Fruit fly (Drosophila melanogaster) whole organism, pupa: ENCODE results near the gene CG31559.

Source experiments
- CG10348 ChIP-seq: fragments of 200-800 bp; sonication (Bioruptor generic); IDR thresholded peaks from 2 replicates; pipeline ENCODE4 v1.3.6; 2022; ENCODE audit warnings: missing biosample characterization, missing genetic modification characterization
- CG12605 ChIP-seq: fragments of 200-800 bp; sonication (Bioruptor generic); IDR thresholded peaks from 2 replicates; pipeline ENCODE4 v1.3.6; 2022; ENCODE audit warnings: missing biosample characterization, missing genetic modification characterization
- CG13204 ChIP-seq: fragments of 200-800 bp; sonication (Bioruptor generic); optimal IDR thresholded peaks from 2 replicates; lab custom pipeline; 2018; ENCODE audit warnings: missing biosample characterization, mild to moderate bottlenecking, missing genetic modification characterization, moderate library complexity
- CG14655 ChIP-seq: fragments of 200-800 bp; sonication (Bioruptor generic); optimal IDR thresholded peaks from 3 replicates; lab custom pipeline; 2017; ENCODE audit warnings: mild to moderate bottlenecking, missing biosample characterization, missing genetic modification reagents, missing genetic modification characterization
- CG15710 ChIP-seq: fragments of 200-800 bp; sonication (Bioruptor generic); optimal IDR thresholded peaks from 2 replicates; lab custom pipeline; 2018; ENCODE audit warnings: missing biosample characterization, mild to moderate bottlenecking, missing genetic modification characterization, moderate library complexity
- CG17806 ChIP-seq: fragments of 200-800 bp; sonication (Bioruptor generic); optimal IDR thresholded peaks from 2 replicates; lab custom pipeline; 2018; ENCODE audit warnings: missing biosample characterization, mild to moderate bottlenecking, missing genetic modification characterization, moderate library complexity
- CG32121 ChIP-seq: fragments of 200-800 bp; sonication (Bioruptor generic); IDR thresholded peaks from 2 replicates; pipeline ENCODE4 v1.3.6; 2022; ENCODE audit warnings: missing biosample characterization, missing genetic modification characterization
- CG34367 ChIP-seq: fragments of 200-800 bp; sonication (Bioruptor generic); optimal IDR thresholded peaks from 2 replicates; lab custom pipeline; 2018; ENCODE audit warnings: missing biosample characterization, mild to moderate bottlenecking, missing genetic modification characterization
- CG4496 ChIP-seq: fragments of 200-800 bp; sonication (Bioruptor generic); IDR thresholded peaks from 3 replicates; pipeline ENCODE4 v1.3.6; 2022; ENCODE audit warnings: missing biosample characterization, missing genetic modification characterization
- CG8159 ChIP-seq: fragments of 200-800 bp; sonication (Bioruptor generic); optimal IDR thresholded peaks from 3 replicates; lab custom pipeline; 2018; ENCODE audit warnings: missing biosample characterization, mild to moderate bottlenecking, missing genetic modification characterization, moderate library complexity
- CG8301 ChIP-seq: fragments of 200-800 bp; sonication (Bioruptor generic); optimal IDR thresholded peaks from 2 replicates; lab custom pipeline; 2018; ENCODE audit warnings: missing biosample characterization, mild to moderate bottlenecking, missing genetic modification characterization
- CG9948 ChIP-seq: fragments of 200-800 bp; sonication (Bioruptor generic); optimal IDR thresholded peaks from 2 replicates; lab custom pipeline; 2018; ENCODE audit warnings: missing biosample characterization, mild to moderate bottlenecking, missing genetic modification characterization, moderate library complexity
- D1 ChIP-seq: fragments of 200-800 bp; sonication (Bioruptor generic); optimal IDR thresholded peaks from 2 replicates; lab custom pipeline; 2018; ENCODE audit warnings: missing biosample characterization, mild to moderate bottlenecking, missing genetic modification characterization, moderate library complexity
- EcR ChIP-seq: fragments of 200-800 bp; sonication (Bioruptor generic); optimal IDR thresholded peaks from 3 replicates; lab custom pipeline; 2019; ENCODE audit warnings: missing biosample characterization, missing genetic modification characterization, mild to moderate bottlenecking, moderate library complexity, missing genetic modification reagents
- Ets98B ChIP-seq: fragments of 200-800 bp; sonication (Bioruptor generic); IDR thresholded peaks from 2 replicates; pipeline ENCODE4 v1.3.6; 2022; ENCODE audit warnings: missing biosample characterization, missing genetic modification characterization
- Pif1A ChIP-seq: fragments of 200-800 bp; sonication (Bioruptor generic); optimal IDR thresholded peaks from 3 replicates; lab custom pipeline; 2016; ENCODE audit warnings: missing biosample characterization, missing genetic modification characterization
- Pif1B ChIP-seq: fragments of 200-800 bp; sonication (Bioruptor generic); optimal IDR thresholded peaks from 3 replicates; lab custom pipeline; 2016; ENCODE audit warnings: missing biosample characterization, missing genetic modification characterization
- Snoo ChIP-seq: fragments of 200-800 bp; sonication (Bioruptor generic); optimal IDR thresholded peaks from 3 replicates; lab custom pipeline; 2017; ENCODE audit warnings: missing biosample characterization, mild to moderate bottlenecking, missing genetic modification characterization, inconsistent platforms
- fd96Ca ChIP-seq: fragments of 200-800 bp; sonication (Bioruptor generic); IDR thresholded peaks from 3 replicates; pipeline ENCODE4 v1.3.6; 2022; ENCODE audit warnings: missing biosample characterization, missing genetic modification characterization
- gl ChIP-seq: fragments of 200-800 bp; sonication (Bioruptor generic); optimal IDR thresholded peaks from 2 replicates; lab custom pipeline; 2018; ENCODE audit warnings: missing biosample characterization, mild to moderate bottlenecking, missing genetic modification characterization
- rn ChIP-seq: fragments of 200-800 bp; sonication (Bioruptor generic); IDR thresholded peaks from 2 replicates; pipeline ENCODE4 v1.3.6; 2022; ENCODE audit warnings: missing biosample characterization, missing genetic modification characterization

CG31559 gene

DNA sequence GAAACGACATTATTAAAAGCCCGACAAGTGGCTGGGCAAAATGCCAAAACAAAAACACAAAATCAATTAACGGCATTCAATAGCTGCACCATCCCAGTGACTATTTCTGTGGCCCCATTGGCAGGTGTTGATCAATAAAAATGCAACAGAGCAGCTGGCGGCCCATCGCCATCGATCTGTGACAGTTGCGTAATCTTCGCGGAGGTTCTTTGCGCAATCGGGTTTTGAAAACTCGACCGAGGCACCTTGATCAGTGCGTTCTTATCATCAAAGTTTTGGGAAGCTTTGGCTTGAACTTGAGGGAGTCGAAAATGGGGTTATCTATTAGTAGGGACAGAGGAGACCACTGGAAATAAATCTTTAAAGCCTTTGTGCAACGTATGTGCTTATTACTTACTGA, 49.7 kb downstream of the CG31559 start:
- TF ChIP-seq gl (tag; lab: Kevin White, UChicago) (no peak), EcR (GFP tag; lab: Kevin White, UChicago) (peak; percentile 28), rn (GFP tag; lab: Robert Waterston, UW) (no peak), fd96Ca (GFP tag; lab: Robert Waterston, UW) (no peak), CG32121 (GFP tag; lab: Robert Waterston, UW) (no peak)

DNA sequence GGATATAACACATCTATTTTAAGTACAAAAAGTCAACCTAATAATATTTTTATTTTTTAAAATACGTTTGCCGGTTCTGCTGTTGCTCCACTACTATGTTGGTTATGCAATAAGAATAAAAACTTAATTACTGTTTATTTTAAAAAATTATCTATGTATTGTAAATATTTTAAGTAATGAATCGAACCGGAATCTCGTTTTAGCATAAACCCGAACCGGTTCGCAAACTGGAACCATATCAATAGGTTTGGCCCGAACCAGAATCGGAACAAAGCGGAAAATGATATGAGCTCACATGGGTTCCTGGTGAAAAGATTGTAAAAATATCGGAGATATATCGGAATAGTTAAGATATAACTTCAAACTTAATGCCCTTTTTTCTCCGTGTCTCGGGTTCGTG, 50.3 kb downstream of the CG31559 start:
- TF ChIP-seq Pif1A (GFP tag; lab: Kevin White, UChicago) (no peak), CG8301 (tag; lab: Kevin White, UChicago) (peak; percentile 29), D1 (tag; lab: Kevin White, UChicago) (no peak), CG10348 (GFP tag; lab: Robert Waterston, UW) (no peak), CG34367 (no peak), Snoo (tag; lab: Kevin White, UChicago) (peak; percentile 9), Ets98B (GFP tag; lab: Robert Waterston, UW) (no peak), CG4496 (peak; percentile 20; the same call in 1 of the 3 replicates), CG9948 (tag; lab: Kevin White, UChicago) (peak; percentile 50), EcR (GFP tag; lab: Kevin White, UChicago) (no peak), CG17806 (tag; lab: Kevin White, UChicago) (peak; percentile 31), gl (tag; lab: Kevin White, UChicago) (no peak), CG32121 (GFP tag; lab: Robert Waterston, UW) (no peak), CG13204 (GFP tag; lab: Kevin White, UChicago) (no peak), CG12605 (GFP tag; lab: Robert Waterston, UW) (no peak), fd96Ca (GFP tag; lab: Robert Waterston, UW) (no peak), rn (GFP tag; lab: Robert Waterston, UW) (no peak), CG15710 (tag; lab: Kevin White, UChicago) (peak; percentile 57), Pif1B (GFP tag; lab: Kevin White, UChicago) (peak; percentile 22), CG8159 (tag; lab: Kevin White, UChicago) (peak; percentile 68), CG14655 (peak; percentile 61)

DNA sequence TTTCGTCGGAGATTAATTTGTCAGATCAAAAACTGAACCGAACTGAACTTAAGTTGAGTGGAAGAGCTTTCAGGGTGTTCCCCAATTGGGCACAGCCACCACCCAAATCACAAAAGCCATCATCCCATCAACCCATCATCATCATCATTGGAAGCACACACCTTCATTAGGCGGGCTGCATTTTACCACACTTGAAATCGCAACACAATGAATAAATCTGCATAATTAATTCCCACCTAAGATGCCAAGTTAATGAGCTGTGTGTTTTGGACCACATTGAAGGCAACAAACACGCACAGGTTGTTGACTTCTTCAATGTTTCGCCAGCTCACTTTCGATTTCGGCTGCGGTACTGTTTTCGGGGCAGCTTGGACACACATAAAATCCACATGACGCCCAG, 51.9 kb downstream of the CG31559 start:
- TF ChIP-seq fd96Ca (GFP tag; lab: Robert Waterston, UW) (no peak), Ets98B (GFP tag; lab: Robert Waterston, UW) (no peak), Pif1A (GFP tag; lab: Kevin White, UChicago) (no peak), CG8159 (tag; lab: Kevin White, UChicago) (no peak), CG12605 (GFP tag; lab: Robert Waterston, UW) (no peak), EcR (GFP tag; lab: Kevin White, UChicago) (no peak), D1 (tag; lab: Kevin White, UChicago) (no peak), Snoo (tag; lab: Kevin White, UChicago) (no peak), CG8301 (tag; lab: Kevin White, UChicago) (no peak), CG9948 (tag; lab: Kevin White, UChicago) (no peak)

DNA sequence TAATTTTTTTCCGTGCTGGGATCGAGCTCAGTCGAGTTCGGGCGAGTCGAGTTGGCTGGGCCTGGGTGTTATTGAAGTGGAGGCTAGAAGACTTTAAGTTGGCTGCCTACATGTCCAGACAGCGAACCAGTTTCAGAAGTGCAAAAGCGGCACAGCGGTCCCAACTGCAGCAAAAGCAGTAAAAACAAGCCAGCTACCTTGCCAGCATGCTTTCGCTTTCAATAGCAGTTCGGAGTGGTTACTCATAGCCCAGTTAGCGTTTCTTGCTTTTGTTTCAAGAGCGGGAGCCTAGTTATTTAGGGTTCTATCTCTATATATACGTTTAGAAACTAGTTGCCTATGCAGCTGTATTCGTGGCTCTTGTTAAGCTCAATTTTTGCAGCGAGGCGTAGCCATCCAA, 54.3 kb downstream of the CG31559 start:
- peak; percentile 20; the same call in 1 of the 3 replicates for TF ChIP-seq CG4496
- no peak for TF ChIP-seq Snoo (tag; lab: Kevin White, UChicago)
- TF ChIP-seq CG17806 (tag; lab: Kevin White, UChicago): no peak
- TF ChIP-seq, all 21 proteins: peak for 1

- TF ChIP-seq CG8159 (tag; lab: Kevin White, UChicago) (peak; percentile 79), CG10348 (GFP tag; lab: Robert Waterston, UW) (no peak), Pif1B (GFP tag; lab: Kevin White, UChicago) (no peak), CG14655 (peak; percentile 66), CG15710 (tag; lab: Kevin White, UChicago) (peak; percentile 69), rn (GFP tag; lab: Robert Waterston, UW) (no peak), Ets98B (GFP tag; lab: Robert Waterston, UW) (no peak; the same call in 1 of the 2 replicates), CG32121 (GFP tag; lab: Robert Waterston, UW) (no peak), CG17806 (tag; lab: Kevin White, UChicago) (peak; percentile 50), Pif1A (GFP tag; lab: Kevin White, UChicago) (peak; percentile 48), D1 (tag; lab: Kevin White, UChicago) (no peak), CG34367 (peak; percentile 53), EcR (GFP tag; lab: Kevin White, UChicago) (no peak), CG8301 (tag; lab: Kevin White, UChicago) (peak; percentile 47), CG9948 (tag; lab: Kevin White, UChicago) (peak; percentile 61), fd96Ca (GFP tag; lab: Robert Waterston, UW) (no peak), CG12605 (GFP tag; lab: Robert Waterston, UW) (no peak)
Observed at dm6 chr3R:6102318-6102717, 54.7 kb downstream of the CG31559 start.

dm6 chr3R:6100764-6101163, 56.3 kb downstream of the CG31559 start, which contains the start of gene Gasp:
Gene Gasp, minus strand, starts transcription at chr3R:6100887.
- TF ChIP-seq CG14655 (no peak), Snoo (tag; lab: Kevin White, UChicago) (no peak), Ets98B (GFP tag; lab: Robert Waterston, UW) (no peak; the same call in 1 of the 2 replicates), CG8301 (tag; lab: Kevin White, UChicago) (no peak), CG12605 (GFP tag; lab: Robert Waterston, UW) (0 out of 2 replicates have a peak, but pooled peaks have one; percentile 7), CG32121 (GFP tag; lab: Robert Waterston, UW) (0 out of 2 replicates have a peak, but pooled peaks have one; percentile 15), CG17806 (tag; lab: Kevin White, UChicago) (no peak), CG13204 (GFP tag; lab: Kevin White, UChicago) (peak; percentile 25), EcR (GFP tag; lab: Kevin White, UChicago) (peak; percentile 29)
- TF ChIP-seq, all 21 proteins: peak for 4
